Fruit fly (Drosophila melanogaster): ENCODE results near the gene Marf.
"Not testable (repeated sequence)": the region's sequence is repeated elsewhere in the genome, so short reads cannot be mapped to it uniquely, and the experiment has no call there.

Marf gene

dm6 chrX:6376748-6377147, 11.0 kb downstream of the Marf start (continued):
- TF ChIP-seq Doc2 (GFP tag; IDR thresholded peaks at IDR 0.05) (no peak), CG34376 (GFP tag; optimal IDR thresholded peaks at IDR 0.05) (no peak), BEAF-32 (GFP tag; optimal IDR thresholded peaks at IDR 0.05) (no peak), Dp (GFP tag; optimal IDR thresholded peaks at IDR 0.05) (no peak), sob (GFP tag; IDR thresholded peaks at IDR 0.05) (no peak), CG18262 (tag; optimal IDR thresholded peaks at IDR 0.05) (no peak), ato (GFP tag; IDR thresholded peaks at IDR 0.05; ENCODE audit: partially characterized antibody) (no peak), CG9727 (GFP tag; optimal IDR thresholded peaks at IDR 0.05) (peak; percentile 12), Blimp-1 (GFP tag; optimal IDR thresholded peaks at IDR 0.05) (peak; percentile 11), PHDP (tag; optimal IDR thresholded peaks at IDR 0.05) (peak; percentile 24), danr (GFP tag; IDR thresholded peaks at IDR 0.05) (no peak), CG2129 (GFP tag; IDR thresholded peaks at IDR 0.05; ENCODE audit: partially characterized antibody) (no peak), inv (GFP tag; IDR thresholded peaks at IDR 0.05; ENCODE audit: partially characterized antibody) (no peak), CG17359 (tag; optimal IDR thresholded peaks at IDR 0.05) (peak; percentile 27), CG13624 (GFP tag; optimal IDR thresholded peaks at IDR 0.05) (no peak), Asciz (GFP tag; optimal IDR thresholded peaks at IDR 0.05) (no peak), Hsf (GFP tag; optimal IDR thresholded peaks at IDR 0.05) (peak; percentile 20), CG14441 (GFP tag; IDR thresholded peaks at IDR 0.05) (no peak), CG13424 (tag; optimal IDR thresholded peaks at IDR 0.05) (peak; percentile 15), CG3065 (GFP tag; optimal IDR thresholded peaks at IDR 0.05) (no peak), shn (GFP tag; optimal IDR thresholded peaks at IDR 0.05) (no peak), Ets97D (GFP tag; optimal IDR thresholded peaks at IDR 0.05) (no peak), CG10209 (GFP tag; optimal IDR thresholded peaks at IDR 0.05) (peak; percentile 14), B-H1 (GFP tag; IDR thresholded peaks at IDR 0.05) (no peak), Hr39 (optimal IDR thresholded peaks at IDR 0.05) (no peak), tin (GFP tag; optimal IDR thresholded peaks at IDR 0.05) (no peak), CG2120 (GFP tag; optimal IDR thresholded peaks at IDR 0.05) (peak; percentile 51), nmo (GFP tag; optimal IDR thresholded peaks at IDR 0.05) (peak; percentile 27), dpn (GFP tag; optimal IDR thresholded peaks at IDR 0.05) (peak; percentile 14 to 16), sens (GFP tag) (peak; percentile 45), CG10959 (GFP tag; IDR thresholded peaks at IDR 0.05) (no peak), CG4328 (GFP tag; optimal IDR thresholded peaks at IDR 0.05) (no peak), CG4854 (GFP tag; optimal IDR thresholded peaks at IDR 0.05) (no peak), CG2678 (tag; optimal IDR thresholded peaks at IDR 0.05) (peak; percentile 50), Opbp (GFP tag; IDR thresholded peaks at IDR 0.05; ENCODE audit: partially characterized antibody) (no peak), dmrt99B (tag; optimal IDR thresholded peaks at IDR 0.05) (peak; percentile 52)

DNA sequence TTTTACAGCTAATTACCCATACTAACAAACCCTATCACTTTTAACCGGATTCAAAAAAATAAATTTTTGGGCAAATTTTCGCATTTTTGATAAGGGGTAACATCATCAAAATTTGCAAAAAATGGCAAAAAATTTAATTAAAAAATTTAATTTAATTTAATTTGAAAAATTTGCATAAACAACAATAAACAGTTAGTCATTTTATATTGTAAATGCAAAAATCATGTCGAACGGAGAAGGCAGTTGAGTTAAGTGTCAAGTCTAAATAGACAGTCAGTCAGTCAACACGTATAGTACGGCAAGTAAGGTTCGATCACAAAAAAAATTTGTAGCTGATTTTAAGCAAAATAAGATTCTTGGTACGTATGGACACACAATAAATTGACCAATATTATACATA, 18.2 kb downstream of the Marf start, which contains the start of gene CG33664:
Gene CG33664, plus strand, starts transcription at position 301 of the 400 bp plus-strand sequence.
- not testable (repeated sequence) for TF ChIP-seq sisA (GFP tag; IDR thresholded peaks at IDR 0.05); twi (tag; optimal IDR thresholded peaks at IDR 0.05); Max (GFP tag; optimal IDR thresholded peaks at IDR 0.05)

DNA sequence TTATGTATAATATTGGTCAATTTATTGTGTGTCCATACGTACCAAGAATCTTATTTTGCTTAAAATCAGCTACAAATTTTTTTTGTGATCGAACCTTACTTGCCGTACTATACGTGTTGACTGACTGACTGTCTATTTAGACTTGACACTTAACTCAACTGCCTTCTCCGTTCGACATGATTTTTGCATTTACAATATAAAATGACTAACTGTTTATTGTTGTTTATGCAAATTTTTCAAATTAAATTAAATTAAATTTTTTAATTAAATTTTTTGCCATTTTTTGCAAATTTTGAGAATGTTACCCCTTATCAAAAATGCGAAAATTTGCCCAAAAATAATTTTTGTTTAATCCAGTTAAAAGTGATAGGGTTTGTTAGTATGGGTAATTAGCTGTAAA, 34.3 kb downstream of the Marf start, which contains the start of gene CG33669:
Gene CG33669, minus strand, starts transcription at position 101 of the 400 bp plus-strand sequence.
- TF ChIP-seq Neu2 (GFP tag; optimal IDR thresholded peaks at IDR 0.05; ENCODE audit: borderline replicate concordance); CG1792 (GFP tag; optimal IDR thresholded peaks at IDR 0.05); Fer2 (tag; optimal IDR thresholded peaks at IDR 0.05): not testable (repeated sequence)

Data from whole organism, embryonic.